Worm (Caenorhabditis elegans) whole organism, mixed stage, embryonic: ENCODE data around the gene egl-21.

Experiments
- cnd-1 ChIP-seq: fragments of 200-800 bp; sonication (Bioruptor generic); optimal IDR thresholded peaks from 2 replicates; lab custom pipeline; 2018; ENCODE audit warnings: mild to moderate bottlenecking, missing genetic modification characterization, missing compliant biosample characterization
- lin-13 ChIP-seq: fragments of 150-350 bp; optimal IDR thresholded peaks from 2 replicates; lab custom pipeline; 2014; ENCODE audit warnings: missing biosample characterization, missing genetic modification characterization
- pha-4 ChIP-seq: fragments of 150-350 bp; optimal IDR thresholded peaks from 2 replicates; lab custom pipeline; 2018; ENCODE audit warnings: missing biosample characterization, missing genetic modification reagents, missing genetic modification characterization
- sptf-1 ChIP-seq: sonication (generic microtip); optimal IDR thresholded peaks from 2 replicates; lab custom pipeline; 2017; ENCODE audit warnings: mild to moderate bottlenecking, missing genetic modification characterization, moderate library complexity, missing compliant biosample characterization

- TF ChIP-seq lin-13 (no peak), cnd-1 (tag; lab: Kevin White, UChicago) (no peak), pha-4 (no peak), sptf-1 (no peak)
Observed at ce11 chrIV:10468662-10469061, 13.0 kb downstream of the egl-21 start.
